Worm (Caenorhabditis elegans) whole organism, young adult: ENCODE data around the gene srg-15.

ENCODE experiments used
- Y95B8A.8 ChIP-seq: fragments of 200-800 bp; sonication (Bioruptor generic); IDR thresholded peaks from 2 replicates; pipeline ENCODE4 v1.3.6; 2022; ENCODE audit warnings: missing genetic modification reagents, missing genetic modification characterization, missing compliant biosample characterization
- ama-1 ChIP-seq, 3 experiments: fragments of 150-350 bp in 1 of 3; sonication (generic microtip) in 2 of 3; optimal IDR thresholded peaks; 2 replicates each; lab custom pipeline; 2014 to 2018; ENCODE audit warnings: missing biosample characterization in 2 of 3, missing genetic modification characterization in 2 of 3, missing genetic modification reagents in 2 of 3
- gei-17 ChIP-seq: fragments of 200-800 bp; sonication (Bioruptor generic); optimal IDR thresholded peaks from 2 replicates; lab custom pipeline; 2018; ENCODE audit warnings: mild to moderate bottlenecking, missing genetic modification characterization, missing compliant biosample characterization
- lin-35 ChIP-seq, 3 experiments: fragments of 150-350 bp in 2 of 3; sonication (generic microtip) in 1 of 3; optimal IDR thresholded peaks; 2 replicates each; lab custom pipeline; 2014 to 2018; ENCODE audit warnings: missing biosample characterization in 3 of 3, missing genetic modification characterization in 3 of 3, missing genetic modification reagents in 3 of 3
- mcd-1 ChIP-seq: fragments of 200-800 bp; sonication (Bioruptor generic); IDR thresholded peaks from 2 replicates; pipeline ENCODE4 v1.3.6; 2022; ENCODE audit warnings: missing genetic modification reagents, missing genetic modification characterization, missing compliant biosample characterization
- unc-130 ChIP-seq: sonication (generic microtip); optimal IDR thresholded peaks from 2 replicates; lab custom pipeline; 2016; ENCODE audit warnings: missing genetic modification reagents, missing genetic modification characterization, missing compliant biosample characterization
- zim-3 ChIP-seq: sonication (generic microtip); optimal IDR thresholded peaks from 2 replicates; lab custom pipeline; 2017; ENCODE audit warnings: mild to moderate bottlenecking, missing genetic modification characterization, moderate library complexity, missing compliant biosample characterization

DNA sequence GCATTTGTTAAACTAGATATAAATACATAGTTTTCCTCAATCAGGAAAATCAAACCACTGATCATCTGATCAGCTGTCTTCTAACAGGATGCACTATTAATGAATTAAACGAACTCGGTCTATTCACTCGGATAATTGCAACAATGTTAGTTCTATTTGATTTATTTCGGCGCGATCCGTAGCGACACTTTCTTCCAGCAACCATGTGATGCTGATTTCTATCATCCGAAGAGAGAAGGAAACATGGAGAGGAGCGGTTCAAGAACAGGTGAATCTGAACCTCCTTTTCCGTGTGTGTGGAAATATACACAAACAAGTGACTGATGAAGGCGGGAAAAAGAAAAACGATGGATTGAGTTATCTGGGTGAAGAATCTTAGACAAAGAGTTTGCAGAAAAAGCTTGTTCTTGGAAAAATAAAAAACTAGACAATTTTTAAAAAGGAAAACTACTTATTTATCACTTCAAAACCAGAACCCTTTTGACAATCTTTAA lies 21.6 kb upstream of the srg-15 start:
- TF ChIP-seq ama-1 (optimal IDR thresholded peaks at IDR 0.05; lab: Kevin White, UChicago) (no peak), ama-1 (GFP tag; optimal IDR thresholded peaks at IDR 0.05; lab: Kevin White, UChicago) (no peak), gei-17 (GFP tag; lab: Kevin White, UChicago) (no peak), lin-35 (GFP tag; optimal IDR thresholded peaks at IDR 0.05; lab: Kevin White, UChicago) (no peak), Y95B8A.8 (GFP tag; lab: Robert Waterston, UW) (no peak), unc-130 (GFP tag; lab: Kevin White, UChicago) (no peak), mcd-1 (no peak), zim-3 (no peak)
